Fruit fly (Drosophila melanogaster) whole organism: ENCODE measurements around the gene papi.

ENCODE experiments used
- CG8478 ChIP-seq: fragments of >200 bp; optimal IDR thresholded peaks from 2 replicates; lab custom pipeline; 2018; ENCODE audit warnings: inconsistent platforms
- Dll ChIP-seq: fragments of >200 bp; optimal IDR thresholded peaks from 2 replicates; lab custom pipeline; 2017

DNA sequence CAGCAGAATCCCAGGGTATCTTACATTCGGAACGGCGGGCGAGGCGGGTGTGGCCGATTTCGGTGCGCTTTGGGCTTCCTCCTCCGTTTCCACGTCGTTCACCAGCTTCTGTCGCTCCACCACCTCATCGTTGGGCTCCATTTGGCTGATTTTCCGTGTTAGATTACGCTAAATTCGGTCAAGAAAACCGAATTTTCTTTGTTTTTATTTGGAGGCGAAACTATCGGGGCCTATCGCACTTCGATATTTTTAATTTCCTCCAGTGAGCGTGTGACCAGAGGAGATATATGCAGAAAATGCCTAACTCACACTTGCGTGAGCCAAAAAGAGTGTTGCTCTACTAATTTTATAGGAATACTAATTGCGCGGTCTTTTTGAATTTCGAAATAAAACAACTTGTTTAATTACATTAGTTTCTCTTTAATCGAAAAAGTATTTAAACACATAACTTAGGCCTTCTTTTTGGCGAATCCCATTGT, 28.4 kb upstream of the papi start, which contains the start of gene CG10874:
- TF ChIP-seq Dll (lab: Kevin White, UChicago) (no peak), CG8478 (lab: Kevin White, UChicago) (no peak)
